Worm (Caenorhabditis elegans) whole organism, young adult: ENCODE data around the gene C42D8.1.

Experiments
- F33H1.4 ChIP-seq: fragments of 200-800 bp; sonication (Bioruptor generic); IDR thresholded peaks from 2 replicates; pipeline ENCODE4 v1.3.6; 2022; ENCODE audit warnings: missing genetic modification reagents, missing genetic modification characterization, missing compliant biosample characterization
- F39B2.1 ChIP-seq: fragments of 200-800 bp; sonication (Bioruptor generic); IDR thresholded peaks from 2 replicates; pipeline ENCODE4 v1.3.6; 2022; ENCODE audit warnings: missing genetic modification reagents, missing genetic modification characterization, missing compliant biosample characterization
- F49E8.2 ChIP-seq: sonication (generic microtip); optimal IDR thresholded peaks from 3 replicates; lab custom pipeline; 2017; ENCODE audit warnings: missing genetic modification characterization, mild to moderate bottlenecking, missing compliant biosample characterization, antibody characterized with exemption, moderate library complexity; ENCODE audit not compliant: insufficient read depth
- K11D2.4 ChIP-seq: fragments of 200-800 bp; sonication (Bioruptor generic); IDR thresholded peaks from 2 replicates; pipeline ENCODE4 v1.3.6; 2022; ENCODE audit warnings: missing genetic modification reagents, missing genetic modification characterization, missing compliant biosample characterization
- Y53F4B.3 ChIP-seq: fragments of 200-800 bp; sonication (Bioruptor generic); IDR thresholded peaks from 2 replicates; pipeline ENCODE4 v1.3.6; 2022; ENCODE audit warnings: missing genetic modification reagents, missing genetic modification characterization, missing compliant biosample characterization
- Y79H2A.3 ChIP-seq: fragments of 200-800 bp; sonication (Bioruptor generic); conservative IDR thresholded peaks from 2 replicates; pipeline ENCODE4 v1.3.6; 2022; ENCODE audit warnings: missing genetic modification reagents, missing genetic modification characterization, missing compliant biosample characterization
- ZK185.1 ChIP-seq: sonication (generic microtip); optimal IDR thresholded peaks from 2 replicates; lab custom pipeline; 2016; ENCODE audit warnings: mild to moderate bottlenecking, missing genetic modification characterization, missing compliant biosample characterization; ENCODE audit not compliant: poor library complexity, severe bottlenecking
- atf-7 ChIP-seq: sonication (generic microtip); optimal IDR thresholded peaks from 2 replicates; lab custom pipeline; 2017; ENCODE audit warnings: mild to moderate bottlenecking, missing genetic modification characterization, missing compliant biosample characterization
- athp-1 ChIP-seq: sonication (generic microtip); optimal IDR thresholded peaks from 2 replicates; lab custom pipeline; 2017; ENCODE audit warnings: mild to moderate bottlenecking, missing genetic modification characterization, missing compliant biosample characterization
- attf-6 ChIP-seq: fragments of 200-800 bp; sonication (Bioruptor generic); IDR thresholded peaks from 2 replicates; pipeline ENCODE4 v1.3.6; 2022; ENCODE audit warnings: missing genetic modification reagents, missing genetic modification characterization, missing compliant biosample characterization
- bed-1 ChIP-seq: fragments of 200-800 bp; sonication (Bioruptor generic); IDR thresholded peaks from 2 replicates; pipeline ENCODE4 v1.3.6; 2022; ENCODE audit warnings: missing genetic modification reagents, missing genetic modification characterization, missing compliant biosample characterization
- cebp-1 ChIP-seq, 2 experiments: fragments of 200-800 bp in 1 of 2; sonication (Bioruptor generic) in 1 of 2; sonication (generic microtip) in 1 of 2; IDR thresholded peaks in 1 of 2; optimal IDR thresholded peaks in 1 of 2; 2 replicates each; pipeline versions ENCODE4 v1.3.6 to Lab custom; 2017 to 2022; ENCODE audit warnings: missing compliant biosample characterization in 2 of 2, missing genetic modification characterization in 2 of 2, mild to moderate bottlenecking in 1 of 2, missing genetic modification reagents in 1 of 2, moderate library complexity in 1 of 2
- ceh-100 ChIP-seq: fragments of 200-800 bp; sonication (Bioruptor generic); IDR thresholded peaks from 2 replicates; pipeline ENCODE4 v1.3.6; 2022; ENCODE audit warnings: missing genetic modification reagents, missing genetic modification characterization, missing compliant biosample characterization
- ceh-58 ChIP-seq: fragments of 200-800 bp; sonication (Bioruptor generic); IDR thresholded peaks from 2 replicates; pipeline ENCODE4 v1.3.6; 2022; ENCODE audit warnings: missing genetic modification characterization, missing compliant biosample characterization
- ceh-91 ChIP-seq: fragments of 200-800 bp; sonication (Bioruptor generic); IDR thresholded peaks from 2 replicates; pipeline ENCODE4 v1.3.6; 2022; ENCODE audit warnings: missing genetic modification reagents, missing genetic modification characterization, missing compliant biosample characterization
- chd-7 ChIP-seq: sonication (generic microtip); optimal IDR thresholded peaks from 2 replicates; lab custom pipeline; 2016; ENCODE audit warnings: mild to moderate bottlenecking, missing genetic modification characterization, moderate library complexity, missing compliant biosample characterization
- dox-1 ChIP-seq: fragments of 200-800 bp; sonication (Bioruptor generic); IDR thresholded peaks from 2 replicates; pipeline ENCODE4 v1.3.6; 2022; ENCODE audit warnings: missing genetic modification reagents, missing genetic modification characterization, missing compliant biosample characterization
- egrh-3 ChIP-seq: fragments of 200-800 bp; sonication (Bioruptor generic); IDR thresholded peaks from 2 replicates; pipeline ENCODE4 v1.3.6; 2022; ENCODE audit warnings: missing genetic modification reagents, missing genetic modification characterization, missing compliant biosample characterization
- hlh-26 ChIP-seq: fragments of 200-800 bp; sonication (Bioruptor generic); conservative IDR thresholded peaks from 2 replicates; pipeline ENCODE4 v1.3.6; 2022; ENCODE audit warnings: missing genetic modification reagents, missing genetic modification characterization, missing compliant biosample characterization
- hmg-20 ChIP-seq: fragments of 200-800 bp; sonication (Bioruptor generic); IDR thresholded peaks from 2 replicates; pipeline ENCODE4 v1.3.6; 2022; ENCODE audit warnings: missing genetic modification reagents, missing genetic modification characterization, missing compliant biosample characterization
- hrde-1 ChIP-seq: sonication (generic microtip); optimal IDR thresholded peaks from 2 replicates; lab custom pipeline; 2016; ENCODE audit warnings: missing genetic modification characterization, mild to moderate bottlenecking, missing compliant biosample characterization, moderate library complexity, missing genotype, missing genetic modification reagents, borderline replicate concordance
- lag-1 ChIP-seq: fragments of 200-800 bp; sonication (Bioruptor generic); IDR thresholded peaks from 2 replicates; pipeline ENCODE4 v1.3.6; 2022; ENCODE audit warnings: missing genetic modification reagents, missing genetic modification characterization, missing compliant biosample characterization
- let-526 ChIP-seq: fragments of 200-800 bp; sonication (Bioruptor generic); IDR thresholded peaks from 2 replicates; pipeline ENCODE4 v1.3.6; 2022; ENCODE audit warnings: missing genetic modification reagents, missing genetic modification characterization, missing compliant biosample characterization
- let-607 ChIP-seq, 2 experiments: fragments of 200-800 bp in 1 of 2; sonication (Bioruptor generic) in 1 of 2; sonication (generic microtip) in 1 of 2; optimal IDR thresholded peaks; 2 replicates each; lab custom pipeline; 2016 to 2018; ENCODE audit warnings: mild to moderate bottlenecking in 2 of 2, missing compliant biosample characterization in 2 of 2, missing genetic modification characterization in 2 of 2, moderate library complexity in 2 of 2, missing genotype in 1 of 2
- lin-40 ChIP-seq: sonication (generic microtip); optimal IDR thresholded peaks from 2 replicates; lab custom pipeline; 2016; ENCODE audit warnings: missing genetic modification characterization, mild to moderate bottlenecking, missing compliant biosample characterization, missing genotype, missing genetic modification reagents
- lir-1 ChIP-seq: fragments of 200-800 bp; sonication (Bioruptor generic); conservative IDR thresholded peaks from 2 replicates; pipeline ENCODE4 v1.3.6; 2022; ENCODE audit warnings: missing genetic modification reagents, missing genetic modification characterization, missing compliant biosample characterization
- madf-8 ChIP-seq: fragments of 200-800 bp; sonication (Bioruptor generic); conservative IDR thresholded peaks from 2 replicates; pipeline ENCODE4 v1.3.6; 2022; ENCODE audit warnings: missing genetic modification reagents, missing genetic modification characterization, missing compliant biosample characterization
- mes-4 ChIP-seq: sonication (generic microtip); optimal IDR thresholded peaks from 2 replicates; lab custom pipeline; 2016; ENCODE audit warnings: missing genotype, missing genetic modification characterization, missing compliant biosample characterization
- nfyb-1 ChIP-seq: fragments of 200-800 bp; sonication (Bioruptor generic); IDR thresholded peaks from 2 replicates; pipeline ENCODE4 v1.3.6; 2022; ENCODE audit warnings: missing genetic modification reagents, missing genetic modification characterization, missing compliant biosample characterization
- nhr-27 ChIP-seq: fragments of 200-800 bp; sonication (Bioruptor generic); optimal IDR thresholded peaks from 2 replicates; lab custom pipeline; 2018; ENCODE audit warnings: mild to moderate bottlenecking, missing genetic modification characterization, moderate library complexity, missing compliant biosample characterization
- pha-4 ChIP-seq: fragments of 150-350 bp; sonication (generic microtip); optimal IDR thresholded peaks from 2 replicates; lab custom pipeline; 2014; ENCODE audit warnings: missing biosample characterization, missing genetic modification reagents, missing genetic modification characterization
- repo-1 ChIP-seq: sonication (generic microtip); optimal IDR thresholded peaks from 2 replicates; lab custom pipeline; 2017; ENCODE audit warnings: mild to moderate bottlenecking, missing genetic modification characterization, missing compliant biosample characterization
- snpc-4 ChIP-seq, 5 experiments: fragments of 150-350 bp in 1 of 5; sonication (generic microtip) in 4 of 5; optimal IDR thresholded peaks; 2 replicates each; lab custom pipeline; 2014 to 2018; ENCODE audit warnings: missing genetic modification characterization in 5 of 5, missing biosample characterization in 3 of 5, antibody characterized with exemption in 2 of 5, mild to moderate bottlenecking in 2 of 5, missing compliant biosample characterization in 2 of 5, missing genotype in 2 of 5, moderate library complexity in 2 of 5, missing genetic modification reagents in 1 of 5
- sptf-2 ChIP-seq: fragments of 200-800 bp; sonication (Bioruptor generic); optimal IDR thresholded peaks from 2 replicates; lab custom pipeline; 2018; ENCODE audit warnings: mild to moderate bottlenecking, missing genetic modification characterization, missing compliant biosample characterization
- zfh-2 ChIP-seq: fragments of 200-800 bp; sonication (Bioruptor generic); conservative IDR thresholded peaks from 2 replicates; pipeline ENCODE4 v1.3.6; 2022; ENCODE audit warnings: missing genetic modification reagents, missing genetic modification characterization, missing compliant biosample characterization
- ztf-18 ChIP-seq: sonication (generic microtip); optimal IDR thresholded peaks from 2 replicates; lab custom pipeline; 2016; ENCODE audit warnings: missing genotype, mild to moderate bottlenecking, missing genetic modification characterization, missing compliant biosample characterization

C42D8.1 gene

DNA sequence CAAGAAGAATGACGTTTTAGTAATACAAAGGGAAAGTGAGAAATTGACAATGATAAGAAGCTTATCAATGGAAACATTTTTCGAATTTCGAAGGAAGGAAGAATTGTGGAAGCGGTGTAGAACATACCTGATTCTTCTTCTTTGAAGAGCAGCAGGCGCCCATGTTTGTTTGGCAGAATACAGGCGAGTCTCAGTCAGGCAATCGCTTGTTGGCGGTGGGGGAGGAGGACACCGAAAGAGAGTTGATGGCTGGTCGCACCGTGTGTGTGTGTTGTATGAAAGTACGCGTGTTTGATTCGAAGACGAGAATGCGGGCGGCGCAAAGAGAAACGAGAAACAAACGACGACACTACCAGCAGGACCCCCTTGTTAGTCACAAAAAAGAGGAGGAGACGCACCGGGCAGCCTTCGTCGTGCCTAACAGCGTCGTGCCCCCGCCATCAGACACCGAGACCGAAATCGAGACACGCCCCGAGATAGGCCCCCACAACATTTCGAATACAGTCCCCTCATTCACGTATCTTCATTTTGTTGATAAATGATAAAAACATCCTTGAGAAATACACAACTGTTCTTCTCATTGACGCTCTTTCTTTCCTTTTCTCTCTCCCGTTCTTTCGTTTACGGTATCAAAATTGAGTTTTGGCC lies 31.5 kb upstream of the C42D8.1 start, which contains the start of gene cal-5 (continued):
- TF ChIP-seq nfyb-1: peak; percentile 40; the same call in 1 of the 2 replicates
- TF ChIP-seq F49E8.2 (tag; lab: Kevin White, UChicago): no peak
- TF ChIP-seq ztf-18 (tag; lab: Kevin White, UChicago): no peak
- peak; percentile 45 for TF ChIP-seq egrh-3
- TF ChIP-seq Y79H2A.3 (GFP tag; lab: Robert Waterston, UW): no peak
- peak in 1 of 2 experiments; percentile 81 for TF ChIP-seq let-607 (tag; optimal IDR thresholded peaks at IDR 0.05; lab: Kevin White, UChicago)

DNA sequence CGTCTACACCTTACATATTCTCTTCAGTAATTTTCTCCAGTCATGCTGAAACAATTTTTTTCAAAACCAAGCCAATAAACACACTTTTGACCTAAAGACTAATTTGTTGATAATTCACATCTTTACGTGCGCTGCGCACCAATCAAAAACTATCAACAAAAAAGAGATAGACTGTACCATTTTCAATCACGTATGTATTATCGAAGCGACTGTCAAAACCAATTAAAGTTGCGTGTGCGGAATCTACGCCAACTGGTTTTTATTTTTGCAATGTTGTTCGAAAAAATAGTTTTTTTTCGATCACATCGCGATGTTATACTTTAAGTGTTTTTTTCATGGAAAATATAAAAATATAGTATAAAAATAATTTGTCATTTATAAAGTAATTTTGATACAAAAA lies 30.0 kb upstream of the C42D8.1 start:
- TF ChIP-seq K11D2.4 (GFP tag; lab: Robert Waterston, UW) (0 out of 2 replicates have a peak, but pooled peaks have one; percentile 25), lin-40 (tag; lab: Kevin White, UChicago) (peak; percentile 8), atf-7 (tag; lab: Kevin White, UChicago) (no peak), F49E8.2 (tag; lab: Kevin White, UChicago) (no peak)
- TF ChIP-seq, all 124 proteins: peak for 2

DNA sequence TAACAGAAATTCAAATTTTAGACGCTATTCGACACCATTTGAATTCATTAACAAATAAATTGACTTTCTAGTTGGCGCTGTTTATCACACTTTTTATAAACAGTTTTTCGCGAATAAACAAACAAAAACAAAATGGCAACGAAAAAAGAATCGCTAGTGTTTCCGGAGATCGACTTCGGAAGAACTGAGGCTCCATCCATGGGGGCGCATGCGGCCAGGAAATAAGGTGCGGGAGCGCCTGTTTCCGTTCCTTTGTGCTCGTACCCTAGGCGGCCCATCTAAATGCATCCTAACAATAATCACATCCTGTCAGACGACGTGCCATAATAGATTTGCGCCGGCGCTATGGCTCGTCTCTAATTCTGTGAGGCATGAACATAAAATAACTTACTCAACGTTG lies 25.2 kb upstream of the C42D8.1 start:
- TF ChIP-seq hrde-1 (tag; lab: Kevin White, UChicago) (no peak), zfh-2 (GFP tag; lab: Robert Waterston, UW) (0 out of 2 replicates have a peak, but pooled peaks have one; percentile 34)

DNA sequence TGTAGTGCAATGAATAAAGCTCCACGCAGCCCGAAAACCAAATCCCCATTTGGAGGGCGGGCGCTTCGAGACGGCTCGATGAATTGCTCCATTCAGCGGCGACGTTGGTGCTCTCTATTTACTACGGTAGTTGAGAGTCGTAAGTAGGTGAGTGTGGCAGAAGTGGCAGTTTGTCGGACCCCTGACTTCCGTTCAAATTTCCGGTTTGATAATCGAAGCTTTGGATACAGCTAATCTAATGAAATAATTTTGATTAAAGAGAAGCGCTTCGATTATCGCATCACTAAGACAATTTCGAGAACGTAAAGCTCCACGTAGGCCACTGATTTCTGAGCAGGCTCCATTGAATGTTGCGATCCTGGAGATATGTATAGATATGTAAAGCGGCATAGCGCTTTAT lies 24.8 kb upstream of the C42D8.1 start, which contains the start of gene ets-5:
Gene ets-5, minus strand, starts transcription at position 32 of the 400 bp plus-strand sequence.
- TF ChIP-seq lir-1 (no peak), let-526 (GFP tag; lab: Robert Waterston, UW) (0 out of 2 replicates have a peak, but pooled peaks have one; percentile 28)
- TF ChIP-seq, all 124 proteins: peak for 1

DNA sequence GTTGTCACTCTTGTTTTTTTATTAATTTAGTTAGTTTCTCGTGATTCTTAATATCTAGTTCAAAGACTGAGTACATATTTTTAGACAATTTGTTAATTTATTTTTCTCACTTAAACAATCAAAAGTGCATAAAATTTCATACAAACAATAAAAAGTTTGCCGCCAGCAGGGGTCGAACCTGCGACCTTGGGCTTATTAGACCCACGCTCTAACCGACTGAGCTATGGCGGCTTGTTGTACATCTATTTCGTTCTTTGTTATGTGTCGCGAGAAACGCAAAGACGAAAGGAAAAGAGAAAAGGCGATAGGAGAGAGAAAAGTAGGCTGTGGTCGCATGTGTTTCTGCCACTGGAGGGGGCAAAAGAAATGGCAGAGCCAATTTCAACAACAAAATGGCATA lies 23.8 kb upstream of the C42D8.1 start:
- TF ChIP-seq nhr-27 (tag; lab: Kevin White, UChicago): peak; percentile 52
- peak; percentile 84; the same call in 1 of the 2 replicates for TF ChIP-seq ceh-58 (GFP tag; lab: Robert Waterston, UW)
- TF ChIP-seq snpc-4 (GFP tag; optimal IDR thresholded peaks at IDR 0.05; lab: Kevin White, UChicago): peak; percentile 56
- peak in 3 of 4 experiments; percentile 50 to 84 (median 76) for TF ChIP-seq snpc-4 (tag; optimal IDR thresholded peaks at IDR 0.05; lab: Kevin White, UChicago)
- TF ChIP-seq hrde-1 (tag; lab: Kevin White, UChicago): peak; percentile 55
- TF ChIP-seq attf-6 (GFP tag; lab: Robert Waterston, UW): peak; percentile 63; the same call in 1 of the 2 replicates
- TF ChIP-seq pha-4: no peak
- TF ChIP-seq ceh-100 (GFP tag; lab: Robert Waterston, UW): no peak
- TF ChIP-seq sptf-2: peak; percentile 54
- TF ChIP-seq madf-8 (GFP tag; lab: Robert Waterston, UW): no peak; the same call in 1 of the 2 replicates
- peak; percentile 92 for TF ChIP-seq chd-7 (tag; lab: Kevin White, UChicago)
- TF ChIP-seq mes-4: peak; percentile 70
- peak; percentile 90 for TF ChIP-seq dox-1
- no peak for TF ChIP-seq Y53F4B.3 (GFP tag; lab: Robert Waterston, UW)
- no peak for TF ChIP-seq lag-1 (GFP tag; lab: Robert Waterston, UW)
- TF ChIP-seq repo-1 (tag; lab: Kevin White, UChicago): peak; percentile 91
- peak; percentile 70 for TF ChIP-seq ZK185.1 (tag; lab: Kevin White, UChicago)
- TF ChIP-seq Y79H2A.3 (GFP tag; lab: Robert Waterston, UW): no peak
- TF ChIP-seq zfh-2 (GFP tag; lab: Robert Waterston, UW): 0 out of 2 replicates have a peak, but pooled peaks have one; percentile 34
- no peak for TF ChIP-seq bed-1 (GFP tag; lab: Robert Waterston, UW)
- TF ChIP-seq ceh-91 (GFP tag; lab: Robert Waterston, UW): no peak
- peak; percentile 65 for TF ChIP-seq athp-1 (tag; lab: Kevin White, UChicago)
- no peak; the same call in 1 of the 2 replicates for TF ChIP-seq F39B2.1 (GFP tag; lab: Robert Waterston, UW)
- peak; percentile 92 for TF ChIP-seq nfyb-1
- TF ChIP-seq cebp-1 (GFP tag; IDR thresholded peaks at IDR 0.05; lab: Robert Waterston, UW): peak; percentile 59; the same call in 1 of the 2 replicates
- TF ChIP-seq cebp-1 (tag; optimal IDR thresholded peaks at IDR 0.05; lab: Kevin White, UChicago): peak; percentile 83
- no peak for TF ChIP-seq F33H1.4
- no peak for TF ChIP-seq hlh-26 (GFP tag; lab: Robert Waterston, UW)
- peak; percentile 61; the same call in 1 of the 2 replicates for TF ChIP-seq lir-1
- TF ChIP-seq hmg-20 (GFP tag; lab: Robert Waterston, UW): peak; percentile 64
